Worm (Caenorhabditis elegans): ENCODE results near the gene sfxn-2.

sfxn-2 gene

ce11 chrX:7982047-7982446 lies 23.9 kb upstream of the sfxn-2 start, which contains the start of gene his-71:
his-71 (minus strand) TSS chrX:7982070.
- no peak for TF ChIP-seq lin-26 (GFP tag; IDR thresholded peaks at IDR 0.05)
- TF ChIP-seq ceh-58 (GFP tag; IDR thresholded peaks at IDR 0.05): no peak
- TF ChIP-seq aptf-2 (GFP tag; conservative IDR thresholded peaks at IDR 0.05): no peak
- no peak for TF ChIP-seq T26A5.8 (tag; optimal IDR thresholded peaks at IDR 0.05)
- TF ChIP-seq nhr-179 (tag; optimal IDR thresholded peaks at IDR 0.05): no peak
- no peak for TF ChIP-seq dpff-1 (tag; optimal IDR thresholded peaks at IDR 0.05)
- TF ChIP-seq xnd-1 (tag; optimal IDR thresholded peaks at IDR 0.05): no peak
- no peak for TF ChIP-seq ceh-27 (GFP tag; optimal IDR thresholded peaks at IDR 0.05)
- no peak for TF ChIP-seq repo-1 (tag; optimal IDR thresholded peaks at IDR 0.05)
- TF ChIP-seq cebp-2 (GFP tag; IDR thresholded peaks at IDR 0.05): no peak

- TF ChIP-seq nhr-120 (GFP tag; IDR thresholded peaks at IDR 0.05) (no peak), sptf-2 (GFP tag; optimal IDR thresholded peaks at IDR 0.05) (no peak), madf-6 (GFP tag; IDR thresholded peaks at IDR 0.05) (no peak), ztf-28 (GFP tag; IDR thresholded peaks at IDR 0.05) (no peak), ekl-4 (GFP tag; IDR thresholded peaks at IDR 0.05) (no peak), sdz-38 (tag; optimal IDR thresholded peaks at IDR 0.05) (no peak), ceh-27 (GFP tag; optimal IDR thresholded peaks at IDR 0.05) (no peak), ztf-18 (tag; optimal IDR thresholded peaks at IDR 0.05) (no peak), F22D6.2 (tag; optimal IDR thresholded peaks at IDR 0.05) (no peak), hlh-12 (tag; optimal IDR thresholded peaks at IDR 0.05) (no peak), ceh-91 (GFP tag; IDR thresholded peaks at IDR 0.05) (no peak)
Observed at ce11 chrX:7977452-7977851, 19.3 kb upstream of the sfxn-2 start.

- TF ChIP-seq C17E4.6 (GFP tag; IDR thresholded peaks at IDR 0.05) (no peak), madf-6 (GFP tag; IDR thresholded peaks at IDR 0.05) (no peak), atf-7 (tag; optimal IDR thresholded peaks at IDR 0.05) (no peak), unc-62 (GFP tag; optimal IDR thresholded peaks at IDR 0.05) (no peak), nfyb-1 (GFP tag; IDR thresholded peaks at IDR 0.05) (no peak), nhr-27 (tag; optimal IDR thresholded peaks at IDR 0.05) (no peak), ceh-91 (GFP tag; IDR thresholded peaks at IDR 0.05) (no peak), nhr-90 (tag; optimal IDR thresholded peaks at IDR 0.05) (no peak), attf-5 (GFP tag; optimal IDR thresholded peaks at IDR 0.05) (no peak), lin-26 (GFP tag; IDR thresholded peaks at IDR 0.05) (no peak), lin-40 (tag; optimal IDR thresholded peaks at IDR 0.05) (no peak), snpc-4 (GFP tag; optimal IDR thresholded peaks at IDR 0.05) (no peak), snpc-4 (tag; optimal IDR thresholded peaks at IDR 0.05) (no peak), C06A6.2 (GFP tag; conservative IDR thresholded peaks at IDR 0.05) (no peak), lsy-27 (tag; optimal IDR thresholded peaks at IDR 0.05; ENCODE audit: borderline replicate concordance, insufficient read depth) (no peak), F23B12.7 (tag; optimal IDR thresholded peaks at IDR 0.05; ENCODE audit: insufficient read depth) (no peak), madf-8 (GFP tag; conservative IDR thresholded peaks at IDR 0.05) (no peak), B0019.2 (GFP tag; conservative IDR thresholded peaks at IDR 0.05) (no peak), lir-1 (GFP tag; conservative IDR thresholded peaks at IDR 0.05) (no peak), nfya-1 (tag; optimal IDR thresholded peaks at IDR 0.05; ENCODE audit: borderline replicate concordance, insufficient read depth) (no peak), lin-54 (GFP tag; optimal IDR thresholded peaks at IDR 0.05) (no peak)
Observed at ce11 chrX:7976400-7976799, 18.3 kb upstream of the sfxn-2 start, which contains the start of gene F45E1.5. F45E1.5 (plus strand) TSS chrX:7976700.
